Worm (Caenorhabditis elegans): ENCODE results near the gene R11A8.1.

The R11A8.1 gene

DNA sequence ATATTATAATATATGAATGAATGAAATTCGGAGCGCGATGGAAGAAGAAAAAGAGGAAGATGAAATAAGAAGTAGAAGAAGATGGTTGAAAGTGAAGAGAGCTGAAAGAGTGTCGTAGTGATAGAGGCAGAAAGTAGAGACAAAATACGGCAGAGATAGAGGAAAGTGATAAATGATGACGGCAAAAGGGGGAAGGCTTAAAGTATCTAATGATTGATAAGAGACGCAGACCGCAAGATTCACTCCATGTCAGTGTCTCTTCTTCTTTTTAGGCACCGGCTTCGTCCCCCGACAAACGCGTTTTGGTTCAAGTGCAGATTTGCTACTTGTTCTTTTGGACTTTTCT, 14.6 kb downstream of the R11A8.1 start (continued):
- TF ChIP-seq hlh-30 (tag; optimal IDR thresholded peaks at IDR 0.05; ENCODE audit: insufficient read depth) (peak; percentile 60), unc-62 (GFP tag; optimal IDR thresholded peaks at IDR 0.05 in 1 of 2) (peak in 1 of 2 experiments; percentile 99), unc-62 (tag; optimal IDR thresholded peaks at IDR 0.05) (no peak), mes-2 (tag; optimal IDR thresholded peaks at IDR 0.05; ENCODE audit: poor library complexity, severe bottlenecking) (peak; percentile 32), mep-1 (tag; optimal IDR thresholded peaks at IDR 0.05) (peak; percentile 72)

DNA sequence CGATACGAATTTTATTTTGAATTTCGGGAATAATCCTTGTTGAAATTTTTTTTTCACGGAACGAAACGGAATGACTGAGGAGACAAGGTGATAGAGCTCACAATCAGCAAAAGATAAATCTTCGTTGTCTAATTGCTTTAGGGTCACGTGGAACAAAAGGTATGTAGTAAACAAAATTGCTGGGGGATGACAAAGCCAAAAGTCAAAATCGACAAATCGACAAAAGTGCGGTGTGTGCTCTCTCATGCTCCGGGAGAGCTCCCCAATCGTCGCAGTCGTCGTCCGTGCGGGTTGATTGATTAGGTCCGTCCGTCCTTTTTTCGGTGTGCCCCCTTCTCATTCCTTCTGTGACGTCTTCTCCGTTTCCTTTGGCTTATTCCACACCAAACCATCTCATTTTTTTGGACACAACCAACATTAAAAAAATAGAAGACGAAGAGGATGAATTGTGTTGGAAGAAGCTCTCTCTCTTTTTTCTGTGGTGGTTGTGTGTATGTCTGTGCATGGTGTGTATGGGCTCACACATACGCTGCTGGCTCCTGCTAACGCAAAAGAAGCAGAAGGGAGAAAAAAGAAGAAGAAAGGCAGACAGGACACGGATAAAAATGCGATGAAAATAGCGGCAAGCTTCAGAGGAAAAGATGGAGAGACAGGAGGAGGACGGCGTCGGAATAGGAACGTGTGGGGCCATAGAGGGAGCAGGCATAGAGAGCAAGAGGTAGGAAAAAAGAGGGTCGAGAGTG, 15.2 kb downstream of the R11A8.1 start:
- TF ChIP-seq hlh-30 (tag; optimal IDR thresholded peaks at IDR 0.05; ENCODE audit: insufficient read depth) (peak; percentile 33), unc-62 (GFP tag; optimal IDR thresholded peaks at IDR 0.05 in 1 of 2) (peak in 1 of 2 experiments; percentile 73), unc-62 (tag; optimal IDR thresholded peaks at IDR 0.05) (no peak), rbr-2 (tag; optimal IDR thresholded peaks at IDR 0.05) (peak; percentile 55), ceh-32 (tag; optimal IDR thresholded peaks at IDR 0.05; ENCODE audit: poor library complexity) (peak; percentile 1), ceh-20 (GFP tag; IDR thresholded peaks at IDR 0.05) (0 out of 2 replicates have a peak, but pooled peaks have one; percentile 53), fkh-10 (GFP tag; optimal IDR thresholded peaks at IDR 0.05) (peak; percentile 35), hmg-1.1 (GFP tag; IDR thresholded peaks at IDR 0.05) (peak; percentile 36; the same call in 1 of the 2 replicates), aha-1 (tag) (peak; percentile 99), F37D6.2 (tag; optimal IDR thresholded peaks at IDR 0.05) (peak; percentile 1), egl-43 (GFP tag; IDR thresholded peaks at IDR 0.05) (0 out of 2 replicates have a peak, but pooled peaks have one; percentile 17), madf-5 (GFP tag; IDR thresholded peaks at IDR 0.05) (no peak), set-16 (GFP tag; IDR thresholded peaks at IDR 0.05) (peak; percentile 48), ctbp-1 (GFP tag; IDR thresholded peaks at IDR 0.05) (peak; percentile 62; the same call in 1 of the 2 replicates), zag-1 (tag; optimal IDR thresholded peaks at IDR 0.05) (no peak), lim-7 (GFP tag; IDR thresholded peaks at IDR 0.05) (no peak), pha-4 (GFP tag; IDR thresholded peaks at IDR 0.05) (peak; percentile 7; the same call in 1 of the 2 replicates), pha-4 (tag; optimal IDR thresholded peaks at IDR 0.05) (no peak), lin-15B (tag; optimal IDR thresholded peaks at IDR 0.05) (no peak), F10B5.3 (tag; optimal IDR thresholded peaks at IDR 0.05) (peak; percentile 1), daf-12 (tag; optimal IDR thresholded peaks at IDR 0.05) (no peak), zip-11 (GFP tag; IDR thresholded peaks at IDR 0.05) (no peak), zfp-2 (tag; optimal IDR thresholded peaks at IDR 0.05) (no peak)

DNA sequence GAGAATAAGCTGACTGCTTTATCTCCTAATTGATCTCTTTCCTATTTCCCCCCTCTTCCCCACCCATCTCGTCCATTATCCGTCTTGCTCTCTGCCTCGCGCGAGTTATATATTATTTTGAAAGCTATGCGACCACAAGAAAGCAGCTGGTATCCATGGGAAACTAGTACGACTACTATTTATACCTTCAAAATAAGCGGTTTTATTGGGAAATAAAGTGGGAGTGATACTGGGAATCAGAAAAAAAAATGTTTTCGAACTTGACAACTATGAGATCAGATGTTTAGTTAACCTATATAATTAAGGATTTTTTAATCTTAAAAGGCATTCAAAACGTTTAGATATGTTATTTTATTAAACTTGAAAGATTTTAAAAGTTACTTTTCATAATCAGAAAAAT, 17.3 kb downstream of the R11A8.1 start:
- TF ChIP-seq ceh-20 (GFP tag; IDR thresholded peaks at IDR 0.05), result no peak
- peak; percentile 9 for TF ChIP-seq nhr-11 (tag; optimal IDR thresholded peaks at IDR 0.05)
- no peak for TF ChIP-seq cey-2 (tag; optimal IDR thresholded peaks at IDR 0.05; ENCODE audit: borderline replicate concordance, insufficient read depth)

DNA sequence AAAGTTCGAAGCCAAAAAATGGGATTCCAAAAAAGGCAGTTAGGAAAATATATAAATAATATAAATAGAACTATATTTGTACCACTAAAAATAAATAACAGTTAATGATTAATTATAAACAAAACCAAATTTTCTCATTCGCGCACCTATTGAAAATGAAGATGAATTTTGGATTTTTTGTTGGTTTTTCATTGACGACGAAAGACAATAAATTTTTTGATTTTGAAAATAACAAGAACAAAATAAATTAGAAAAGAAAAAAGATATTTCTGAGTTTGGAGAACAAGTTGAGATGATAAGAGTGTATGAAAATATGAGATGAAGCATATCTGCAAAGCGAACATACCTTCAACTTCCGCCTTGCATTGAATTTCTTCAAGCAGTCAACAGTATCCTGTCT, 19.7 kb downstream of the R11A8.1 start:
- no peak for TF ChIP-seq nhr-77 (tag; optimal IDR thresholded peaks at IDR 0.05)
- no peak for TF ChIP-seq duxl-1 (tag; optimal IDR thresholded peaks at IDR 0.05; ENCODE audit: poor library complexity)
- no peak for TF ChIP-seq ces-1 (GFP tag; optimal IDR thresholded peaks at IDR 0.05)
- TF ChIP-seq daf-12 (tag; optimal IDR thresholded peaks at IDR 0.05), result no peak
- TF ChIP-seq dpl-1 (GFP tag; optimal IDR thresholded peaks at IDR 0.05), result no peak
- no peak for TF ChIP-seq hmg-1.1 (GFP tag; IDR thresholded peaks at IDR 0.05)
- TF ChIP-seq dmd-6 (GFP tag; IDR thresholded peaks at IDR 0.05), result no peak
- peak; percentile 92 for TF ChIP-seq aha-1 (tag)

DNA sequence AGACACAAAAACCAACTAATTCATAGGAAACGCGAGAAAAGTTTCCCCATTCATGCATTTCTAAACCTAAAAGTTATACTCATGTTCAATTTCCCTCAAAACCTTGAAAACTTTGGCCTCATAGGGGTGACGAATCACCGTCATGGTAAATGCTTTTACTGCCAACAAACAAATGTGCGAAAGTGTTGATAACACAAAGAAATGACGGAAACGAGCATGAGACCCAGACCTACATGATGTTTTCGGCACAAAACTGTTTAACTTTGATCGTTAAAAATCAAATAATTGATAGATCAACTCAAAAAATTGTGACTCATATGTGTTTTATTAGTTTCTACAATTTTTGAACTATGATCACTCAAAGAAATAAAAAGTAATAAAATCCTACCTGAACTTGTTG, 25.1 kb downstream of the R11A8.1 start:
- TF ChIP-seq mdt-29 (GFP tag; IDR thresholded peaks at IDR 0.05) (no peak), saeg-2 (GFP tag; IDR thresholded peaks at IDR 0.05) (no peak), snpc-4 (tag; optimal IDR thresholded peaks at IDR 0.05) (no peak), nhr-41 (GFP tag; IDR thresholded peaks at IDR 0.05) (no peak), daf-19 (GFP tag; conservative IDR thresholded peaks at IDR 0.05) (no peak), ctbp-1 (GFP tag; IDR thresholded peaks at IDR 0.05) (no peak), zfp-2 (tag; optimal IDR thresholded peaks at IDR 0.05) (no peak), lin-39 (tag; optimal IDR thresholded peaks at IDR 0.05) (no peak), F44E2.7 (GFP tag; IDR thresholded peaks at IDR 0.05) (no peak), duxl-1 (tag; optimal IDR thresholded peaks at IDR 0.05; ENCODE audit: poor library complexity) (no peak), ama-1 (optimal IDR thresholded peaks at IDR 0.05) (no peak), ztf-7 (tag; optimal IDR thresholded peaks at IDR 0.05) (no peak), T26A8.4 (GFP tag; IDR thresholded peaks at IDR 0.05) (no peak), lin-13 (GFP tag; optimal IDR thresholded peaks at IDR 0.05) (no peak), daf-16 (GFP tag; optimal IDR thresholded peaks at IDR 0.05) (no peak), daf-16 (tag; optimal IDR thresholded peaks at IDR 0.05) (peak; percentile 85)

Data from whole organism, L4 larva.